Worm (Caenorhabditis elegans): ENCODE data around the gene C17F4.2.
"Not testable (repeated sequence)": the region's sequence is repeated elsewhere in the genome, so short reads cannot be mapped to it uniquely, and the experiment has no call there.

C17F4.2 gene

ce11 chrII:3210365-3210764, 38.1 kb upstream of the C17F4.2 start, which contains the start of gene ZC239.5:
Gene ZC239.5, plus strand, starts transcription at chrII:3210665.
- TF ChIP-seq tbx-11 (GFP tag; IDR thresholded peaks at IDR 0.05) (no peak), sea-1 (GFP tag; conservative IDR thresholded peaks at IDR 0.05) (no peak), tra-4 (tag; optimal IDR thresholded peaks at IDR 0.05) (no peak), pes-1 (GFP tag; IDR thresholded peaks at IDR 0.05) (no peak), F13C5.2 (tag; optimal IDR thresholded peaks at IDR 0.05) (no peak), ceh-13 (GFP tag; optimal IDR thresholded peaks at IDR 0.05) (no peak), scrt-1 (GFP tag; IDR thresholded peaks at IDR 0.05) (no peak), hmg-4 (GFP tag; optimal IDR thresholded peaks at IDR 0.05) (no peak), ets-7 (tag; optimal IDR thresholded peaks at IDR 0.05) (no peak)

ce11 chrII:3213898-3214297, 34.6 kb upstream of the C17F4.2 start, which contains the start of gene ZC239.4:
Gene ZC239.4, plus strand, starts transcription at chrII:3214198.
- TF ChIP-seq hmg-4 (GFP tag; optimal IDR thresholded peaks at IDR 0.05) (no peak), F13C5.2 (tag; optimal IDR thresholded peaks at IDR 0.05) (no peak), ceh-36 (tag; optimal IDR thresholded peaks at IDR 0.05) (no peak), tbx-37 (GFP tag; conservative IDR thresholded peaks at IDR 0.05) (no peak), aly-1 (tag; optimal IDR thresholded peaks at IDR 0.05) (no peak), hmbx-1 (tag; optimal IDR thresholded peaks at IDR 0.05) (no peak), flt-1 (GFP tag; IDR thresholded peaks at IDR 0.05) (no peak), ama-1 (optimal IDR thresholded peaks at IDR 0.05) (no peak), scrt-1 (GFP tag; IDR thresholded peaks at IDR 0.05) (no peak), B0310.2 (tag; optimal IDR thresholded peaks at IDR 0.05) (no peak)

DNA sequence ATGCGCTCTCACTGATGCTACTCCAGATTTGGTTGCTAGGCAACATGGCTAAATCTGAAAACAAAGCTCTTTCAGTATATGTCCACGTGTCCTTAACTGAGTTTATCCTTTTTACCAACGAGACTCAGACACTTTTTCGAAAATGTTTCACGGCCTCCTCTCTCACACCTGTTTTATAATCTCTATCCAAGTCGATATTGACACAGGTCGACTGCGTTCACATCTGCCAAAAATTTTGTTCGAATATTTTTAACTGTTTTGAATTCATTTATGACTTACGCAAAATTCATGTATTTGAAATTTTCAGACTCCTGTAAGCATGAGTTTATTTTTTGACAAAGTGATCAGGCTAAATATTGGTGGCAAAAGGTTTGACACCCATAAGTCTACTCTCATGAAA, 32.7 kb upstream of the C17F4.2 start, which contains the start of gene ZC239.3:
ZC239.3 (plus strand) TSS at position 301 of the 400 bp plus-strand sequence.
- TF ChIP-seq ama-1 (optimal IDR thresholded peaks at IDR 0.05); B0310.2 (tag; optimal IDR thresholded peaks at IDR 0.05); hmbx-1 (tag; optimal IDR thresholded peaks at IDR 0.05): not testable (repeated sequence)

ce11 chrII:3220723-3221122, 27.7 kb upstream of the C17F4.2 start, which contains the start of gene ZC239.22:
Gene ZC239.22, minus strand, starts transcription at chrII:3220823.
- no peak for TF ChIP-seq hnd-1 (tag; optimal IDR thresholded peaks at IDR 0.05)
- no peak for TF ChIP-seq sea-1 (GFP tag; conservative IDR thresholded peaks at IDR 0.05)
- no peak for TF ChIP-seq ama-1 (optimal IDR thresholded peaks at IDR 0.05)
- no peak for TF ChIP-seq B0310.2 (tag; optimal IDR thresholded peaks at IDR 0.05)
- TF ChIP-seq ets-7 (tag; optimal IDR thresholded peaks at IDR 0.05) = no peak
- no peak for TF ChIP-seq flt-1 (GFP tag; IDR thresholded peaks at IDR 0.05)

ce11 chrII:3221730-3222129, 26.7 kb upstream of the C17F4.2 start, which contains the start of gene ZC239.14:
Gene ZC239.14, minus strand, starts transcription at chrII:3222034.
- TF ChIP-seq tbx-37 (GFP tag; conservative IDR thresholded peaks at IDR 0.05) (no peak), aly-1 (tag; optimal IDR thresholded peaks at IDR 0.05) (no peak), ceh-13 (GFP tag; optimal IDR thresholded peaks at IDR 0.05) (no peak), hmbx-1 (tag; optimal IDR thresholded peaks at IDR 0.05) (no peak), hnd-1 (tag; optimal IDR thresholded peaks at IDR 0.05) (no peak), B0310.2 (tag; optimal IDR thresholded peaks at IDR 0.05) (no peak), sea-1 (GFP tag; conservative IDR thresholded peaks at IDR 0.05) (no peak), F13C5.2 (tag; optimal IDR thresholded peaks at IDR 0.05) (no peak)

DNA sequence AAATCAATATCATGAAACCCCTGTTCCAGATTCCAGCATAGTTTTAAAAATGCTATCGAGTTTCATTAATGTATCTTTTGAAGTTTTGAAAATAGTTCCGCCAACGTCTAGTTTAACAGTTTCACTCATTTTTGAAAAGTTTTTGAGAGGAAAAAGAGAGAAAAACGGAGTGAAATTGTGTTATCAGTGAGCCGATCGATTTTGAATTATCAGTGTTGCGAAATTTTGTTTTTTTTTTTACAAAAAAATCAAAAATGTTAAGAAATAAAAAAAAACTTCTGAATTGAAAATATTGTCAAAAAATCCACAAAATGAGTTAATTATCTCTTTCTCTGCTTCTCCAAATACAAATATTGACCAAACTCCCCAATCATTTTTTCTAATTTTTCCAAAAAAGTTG, 25.8 kb upstream of the C17F4.2 start, which contains the start of gene ZC239.13:
ZC239.13 (minus strand) TSS at position 154 of the 400 bp plus-strand sequence.
- TF ChIP-seq aly-1 (tag; optimal IDR thresholded peaks at IDR 0.05) (no peak), flt-1 (GFP tag; IDR thresholded peaks at IDR 0.05) (no peak), ets-7 (tag; optimal IDR thresholded peaks at IDR 0.05) (no peak), F13C5.2 (tag; optimal IDR thresholded peaks at IDR 0.05) (no peak), sea-1 (GFP tag; conservative IDR thresholded peaks at IDR 0.05) (no peak), ceh-13 (GFP tag; optimal IDR thresholded peaks at IDR 0.05) (no peak), ama-1 (optimal IDR thresholded peaks at IDR 0.05) (no peak), ceh-36 (tag; optimal IDR thresholded peaks at IDR 0.05) (no peak), hmbx-1 (tag; optimal IDR thresholded peaks at IDR 0.05) (no peak), B0310.2 (tag; optimal IDR thresholded peaks at IDR 0.05) (no peak), tbx-11 (GFP tag; IDR thresholded peaks at IDR 0.05) (no peak), scrt-1 (GFP tag; IDR thresholded peaks at IDR 0.05) (no peak), tra-4 (tag; optimal IDR thresholded peaks at IDR 0.05) (no peak), tbx-37 (GFP tag; conservative IDR thresholded peaks at IDR 0.05) (no peak), hmg-4 (GFP tag; optimal IDR thresholded peaks at IDR 0.05) (no peak)

DNA sequence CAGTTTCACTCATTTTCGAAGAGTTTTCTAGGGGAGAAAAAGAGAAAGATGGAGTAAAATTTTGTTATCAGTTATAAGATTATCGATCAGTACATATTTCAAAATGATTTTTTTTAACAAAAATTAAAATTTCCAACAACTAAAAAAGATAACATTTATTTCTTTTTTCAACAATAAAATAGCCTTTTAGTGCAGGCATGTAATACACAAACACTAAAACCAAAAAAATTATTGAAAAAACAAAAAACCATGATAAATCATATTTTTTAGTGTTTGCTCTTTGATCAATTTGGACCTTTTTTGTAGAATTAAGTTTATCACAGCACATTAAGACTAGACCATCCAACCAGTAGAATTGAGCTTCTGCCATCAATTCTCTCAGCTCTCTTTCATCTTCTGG, 23.8 kb upstream of the C17F4.2 start, which contains the start of gene ZC239.15:
ZC239.15 (minus strand) TSS at position 101 of the 400 bp plus-strand sequence.
- TF ChIP-seq F13C5.2 (tag; optimal IDR thresholded peaks at IDR 0.05) (no peak), sea-1 (GFP tag; conservative IDR thresholded peaks at IDR 0.05) (no peak), ama-1 (optimal IDR thresholded peaks at IDR 0.05) (no peak), flt-1 (GFP tag; IDR thresholded peaks at IDR 0.05) (no peak), hmg-4 (GFP tag; optimal IDR thresholded peaks at IDR 0.05) (no peak), ets-7 (tag; optimal IDR thresholded peaks at IDR 0.05) (no peak), B0310.2 (tag; optimal IDR thresholded peaks at IDR 0.05) (no peak), tbx-37 (GFP tag; conservative IDR thresholded peaks at IDR 0.05) (no peak), tra-4 (tag; optimal IDR thresholded peaks at IDR 0.05) (no peak), hmbx-1 (tag; optimal IDR thresholded peaks at IDR 0.05) (no peak), tbx-11 (GFP tag; IDR thresholded peaks at IDR 0.05) (no peak), scrt-1 (GFP tag; IDR thresholded peaks at IDR 0.05) (no peak), aly-1 (tag; optimal IDR thresholded peaks at IDR 0.05) (no peak), ceh-13 (GFP tag; optimal IDR thresholded peaks at IDR 0.05) (no peak), pes-1 (GFP tag; IDR thresholded peaks at IDR 0.05) (no peak), ceh-36 (tag; optimal IDR thresholded peaks at IDR 0.05) (no peak), hnd-1 (tag; optimal IDR thresholded peaks at IDR 0.05) (no peak)

DNA sequence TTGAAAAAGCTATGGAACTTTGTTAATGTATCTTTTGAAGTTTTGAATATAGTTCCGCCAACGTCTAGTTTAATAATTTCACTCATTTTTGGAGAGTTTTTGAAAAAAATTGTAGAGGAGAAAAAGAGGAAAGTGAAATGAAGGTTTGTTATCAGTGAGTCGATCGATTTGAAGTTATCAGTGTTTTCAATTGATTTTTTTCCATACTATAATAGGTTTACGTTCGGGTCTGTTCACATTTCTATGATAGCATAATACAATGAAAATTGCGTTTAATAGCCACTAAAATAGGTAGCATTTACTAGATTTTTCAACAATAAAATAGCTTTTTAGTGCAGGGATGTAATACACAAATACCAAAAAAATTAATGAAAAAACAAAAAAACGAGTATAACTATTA, 23.3 kb upstream of the C17F4.2 start, which contains the start of gene ZC239.16:
ZC239.16 (minus strand) TSS at position 120 of the 400 bp plus-strand sequence.
- TF ChIP-seq F13C5.2 (tag; optimal IDR thresholded peaks at IDR 0.05) (no peak), hmbx-1 (tag; optimal IDR thresholded peaks at IDR 0.05) (no peak), tbx-11 (GFP tag; IDR thresholded peaks at IDR 0.05) (no peak), hmg-4 (GFP tag; optimal IDR thresholded peaks at IDR 0.05) (no peak), scrt-1 (GFP tag; IDR thresholded peaks at IDR 0.05) (no peak), pes-1 (GFP tag; IDR thresholded peaks at IDR 0.05) (no peak), ceh-13 (GFP tag; optimal IDR thresholded peaks at IDR 0.05) (no peak), tbx-37 (GFP tag; conservative IDR thresholded peaks at IDR 0.05) (no peak), aly-1 (tag; optimal IDR thresholded peaks at IDR 0.05) (no peak), ceh-36 (tag; optimal IDR thresholded peaks at IDR 0.05) (no peak)
